Worm (Caenorhabditis elegans): ENCODE measurements around the gene ZK1307.4.

ZK1307.4 gene

ce11 chrII:9652919-9653318 lies 1.3 kb upstream of the ZK1307.4 start, which contains the start of gene ZK1307.3:
Gene ZK1307.3, minus strand, starts transcription at chrII:9653019.
- no peak for TF ChIP-seq tra-4 (tag; optimal IDR thresholded peaks at IDR 0.05)
- no peak for TF ChIP-seq scrt-1 (GFP tag; IDR thresholded peaks at IDR 0.05)
- TF ChIP-seq B0310.2 (tag; optimal IDR thresholded peaks at IDR 0.05) = no peak
- no peak for TF ChIP-seq tbx-11 (GFP tag; IDR thresholded peaks at IDR 0.05)
- TF ChIP-seq pes-1 (GFP tag; IDR thresholded peaks at IDR 0.05) = no peak
- TF ChIP-seq ceh-13 (GFP tag; optimal IDR thresholded peaks at IDR 0.05) = no peak
- no peak for TF ChIP-seq hnd-1 (tag; optimal IDR thresholded peaks at IDR 0.05)
- TF ChIP-seq ceh-36 (tag; optimal IDR thresholded peaks at IDR 0.05) = no peak
- no peak for TF ChIP-seq hmbx-1 (tag; optimal IDR thresholded peaks at IDR 0.05)
- TF ChIP-seq hmg-4 (GFP tag; optimal IDR thresholded peaks at IDR 0.05) = no peak
- TF ChIP-seq flt-1 (GFP tag; IDR thresholded peaks at IDR 0.05) = no peak
- no peak for TF ChIP-seq F13C5.2 (tag; optimal IDR thresholded peaks at IDR 0.05)
- no peak for TF ChIP-seq sea-1 (GFP tag; conservative IDR thresholded peaks at IDR 0.05)
- no peak for TF ChIP-seq ama-1 (optimal IDR thresholded peaks at IDR 0.05)
- no peak for TF ChIP-seq aly-1 (tag; optimal IDR thresholded peaks at IDR 0.05)

- TF ChIP-seq pes-1 (GFP tag; IDR thresholded peaks at IDR 0.05) (no peak), hnd-1 (tag; optimal IDR thresholded peaks at IDR 0.05) (no peak), scrt-1 (GFP tag; IDR thresholded peaks at IDR 0.05) (no peak), hmg-4 (GFP tag; optimal IDR thresholded peaks at IDR 0.05) (no peak), ceh-13 (GFP tag; optimal IDR thresholded peaks at IDR 0.05) (no peak), tra-4 (tag; optimal IDR thresholded peaks at IDR 0.05) (no peak), ceh-36 (tag; optimal IDR thresholded peaks at IDR 0.05) (no peak), tbx-11 (GFP tag; IDR thresholded peaks at IDR 0.05) (no peak), B0310.2 (tag; optimal IDR thresholded peaks at IDR 0.05) (no peak), sea-1 (GFP tag; conservative IDR thresholded peaks at IDR 0.05) (no peak), aly-1 (tag; optimal IDR thresholded peaks at IDR 0.05) (no peak), F13C5.2 (tag; optimal IDR thresholded peaks at IDR 0.05) (no peak), hmbx-1 (tag; optimal IDR thresholded peaks at IDR 0.05) (no peak), ets-7 (tag; optimal IDR thresholded peaks at IDR 0.05) (no peak), ama-1 (optimal IDR thresholded peaks at IDR 0.05) (no peak), tbx-37 (GFP tag; conservative IDR thresholded peaks at IDR 0.05) (no peak), flt-1 (GFP tag; IDR thresholded peaks at IDR 0.05) (no peak)
Observed at ce11 chrII:9649191-9649590, 2.4 kb downstream of the ZK1307.4 start, which contains the start of gene ZK1307.9. Gene ZK1307.9, plus strand, starts transcription at chrII:9649491.

- TF ChIP-seq tbx-37 (GFP tag; conservative IDR thresholded peaks at IDR 0.05) (no peak), tra-4 (tag; optimal IDR thresholded peaks at IDR 0.05) (no peak)
Observed at ce11 chrII:9646928-9647838, 4.4 kb downstream of the ZK1307.4 start, which contains the start of gene sqv-8. Gene sqv-8, plus strand, starts transcription at chrII:9646978.

- TF ChIP-seq sea-1 (GFP tag; conservative IDR thresholded peaks at IDR 0.05) (0 out of 2 replicates have a peak, but pooled peaks have one; percentile 33), F13C5.2 (tag; optimal IDR thresholded peaks at IDR 0.05) (peak; percentile 42), hnd-1 (tag; optimal IDR thresholded peaks at IDR 0.05) (no peak), hmbx-1 (tag; optimal IDR thresholded peaks at IDR 0.05) (no peak), tra-4 (tag; optimal IDR thresholded peaks at IDR 0.05) (no peak), hmg-4 (GFP tag; optimal IDR thresholded peaks at IDR 0.05) (peak; percentile 77), ama-1 (optimal IDR thresholded peaks at IDR 0.05) (no peak), ets-7 (tag; optimal IDR thresholded peaks at IDR 0.05) (peak; percentile 7), ceh-13 (GFP tag; optimal IDR thresholded peaks at IDR 0.05) (peak; percentile 4)
Observed at ce11 chrII:9646122-9646555, 5.5 kb downstream of the ZK1307.4 start.

ce11 chrII:9644940-9645634 lies 6.5 kb downstream of the ZK1307.4 start:
- TF ChIP-seq ets-7 (tag; optimal IDR thresholded peaks at IDR 0.05) (no peak), flt-1 (GFP tag; IDR thresholded peaks at IDR 0.05) (no peak), hnd-1 (tag; optimal IDR thresholded peaks at IDR 0.05) (no peak), ceh-13 (GFP tag; optimal IDR thresholded peaks at IDR 0.05) (no peak), tbx-37 (GFP tag; conservative IDR thresholded peaks at IDR 0.05) (no peak)

- TF ChIP-seq F13C5.2 (tag; optimal IDR thresholded peaks at IDR 0.05) (no peak), tbx-37 (GFP tag; conservative IDR thresholded peaks at IDR 0.05) (0 out of 2 replicates have a peak, but pooled peaks have one; percentile 10), scrt-1 (GFP tag; IDR thresholded peaks at IDR 0.05) (no peak), flt-1 (GFP tag; IDR thresholded peaks at IDR 0.05) (0 out of 2 replicates have a peak, but pooled peaks have one; percentile 16)
Observed at ce11 chrII:9644438-9644837, 7.2 kb downstream of the ZK1307.4 start, which contains the start of gene fzr-1. Gene fzr-1, minus strand, starts transcription at chrII:9644466.

ce11 chrII:9636300-9636699 lies 15.3 kb downstream of the ZK1307.4 start, which contains the start of gene ZK1307.7:
Gene ZK1307.7, plus strand, starts transcription at chrII:9636600.
- TF ChIP-seq B0310.2 (tag; optimal IDR thresholded peaks at IDR 0.05) = no peak
- no peak for TF ChIP-seq tra-4 (tag; optimal IDR thresholded peaks at IDR 0.05)
- TF ChIP-seq tbx-11 (GFP tag; IDR thresholded peaks at IDR 0.05) = no peak
- TF ChIP-seq hnd-1 (tag; optimal IDR thresholded peaks at IDR 0.05) = no peak
- TF ChIP-seq tbx-37 (GFP tag; conservative IDR thresholded peaks at IDR 0.05) = no peak
- no peak for TF ChIP-seq aly-1 (tag; optimal IDR thresholded peaks at IDR 0.05)
- no peak for TF ChIP-seq flt-1 (GFP tag; IDR thresholded peaks at IDR 0.05)
- TF ChIP-seq sea-1 (GFP tag; conservative IDR thresholded peaks at IDR 0.05) = no peak
